Fruit fly (Drosophila melanogaster): ENCODE results near the gene CG32006.

DNA sequence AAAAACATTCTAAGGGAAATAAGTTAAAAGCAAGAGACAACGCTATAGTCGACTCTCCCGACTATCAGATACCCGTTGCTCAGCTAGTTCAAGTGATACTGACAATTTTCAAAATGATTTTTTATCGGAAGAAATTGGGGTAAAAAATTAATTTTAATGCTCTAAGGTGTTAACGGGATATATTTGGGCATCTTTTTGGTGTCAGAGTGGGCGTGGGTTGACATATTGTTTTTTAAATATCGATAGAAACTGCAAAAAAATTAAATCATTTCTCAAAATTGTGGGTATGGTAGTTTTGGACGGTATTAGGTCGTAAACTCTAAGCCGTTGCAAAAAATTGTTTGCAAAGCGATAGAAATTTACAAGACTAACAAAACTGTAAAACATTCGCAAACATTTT lies 20.0 kb upstream of the CG32006 start:
- TF ChIP-seq ranshi (GFP tag; IDR thresholded peaks at IDR 0.05): no peak
- no peak for TF ChIP-seq sens-2 (GFP tag; IDR thresholded peaks at IDR 0.05)
- no peak for TF ChIP-seq CG13775 (GFP tag; optimal IDR thresholded peaks at IDR 0.05)
- TF ChIP-seq CG2712 (tag; optimal IDR thresholded peaks at IDR 0.05): no peak
- TF ChIP-seq CG12769 (tag; optimal IDR thresholded peaks at IDR 0.05): no peak
- no peak for TF ChIP-seq gcm (GFP tag; optimal IDR thresholded peaks at IDR 0.05)
- TF ChIP-seq CG10431 (GFP tag; optimal IDR thresholded peaks at IDR 0.05): no peak
- no peak for TF ChIP-seq sna (GFP tag; IDR thresholded peaks at IDR 0.05; ENCODE audit: partially characterized antibody)
- no peak for TF ChIP-seq CG6272 (GFP tag; IDR thresholded peaks at IDR 0.05)
- no peak for TF ChIP-seq CG12071 (GFP tag; optimal IDR thresholded peaks at IDR 0.05)
- TF ChIP-seq BtbVII (GFP tag; optimal IDR thresholded peaks at IDR 0.05): no peak

All from whole organism, embryonic.